Fruit fly (Drosophila melanogaster) whole organism, prepupa: ENCODE results near the gene CG9328.

Experiments
- CG10631 ChIP-seq: fragments of 200-800 bp; sonication (Bioruptor generic); optimal IDR thresholded peaks from 2 replicates; lab custom pipeline; 2016; ENCODE audit warnings: missing biosample characterization, missing genetic modification characterization
- CG10669 ChIP-seq: fragments of 200-800 bp; sonication (Bioruptor generic); optimal IDR thresholded peaks from 3 replicates; lab custom pipeline; 2018; ENCODE audit warnings: missing biosample characterization, mild to moderate bottlenecking, missing genetic modification characterization, moderate library complexity
- CG11294 ChIP-seq: fragments of 200-800 bp; sonication (Bioruptor generic); IDR thresholded peaks from 2 replicates; pipeline ENCODE4 v1.3.6; 2022; ENCODE audit warnings: missing biosample characterization, missing genetic modification characterization
- CG11762 ChIP-seq: fragments of 200-800 bp; sonication (Bioruptor generic); optimal IDR thresholded peaks from 3 replicates; lab custom pipeline; 2016; ENCODE audit warnings: missing biosample characterization, missing genetic modification characterization; ENCODE audit not compliant: insufficient read depth
- CG11902 ChIP-seq: fragments of 200-800 bp; sonication (Bioruptor generic); optimal IDR thresholded peaks from 3 replicates; lab custom pipeline; 2016; ENCODE audit warnings: missing biosample characterization, missing genetic modification characterization
- CG15336 ChIP-seq: fragments of 200-800 bp; sonication (Bioruptor generic); IDR thresholded peaks from 2 replicates; pipeline ENCODE4 v1.3.6; 2022; ENCODE audit warnings: missing biosample characterization, missing genetic modification characterization
- CG1621 ChIP-seq: fragments of 200-800 bp; sonication (Bioruptor generic); optimal IDR thresholded peaks from 3 replicates; lab custom pipeline; 2018; ENCODE audit warnings: missing biosample characterization, mild to moderate bottlenecking, missing genetic modification characterization
- CG16779 ChIP-seq: fragments of 200-800 bp; sonication (Bioruptor generic); optimal IDR thresholded peaks from 3 replicates; lab custom pipeline; 2017; ENCODE audit warnings: missing biosample characterization, mild to moderate bottlenecking, missing genetic modification characterization
- CG32006 ChIP-seq: fragments of 200-800 bp; sonication (Bioruptor generic); optimal IDR thresholded peaks from 3 replicates; lab custom pipeline; 2017; ENCODE audit warnings: missing biosample characterization, mild to moderate bottlenecking, missing genetic modification characterization
- CG4318 ChIP-seq: fragments of 200-800 bp; sonication (Bioruptor generic); optimal IDR thresholded peaks from 3 replicates; lab custom pipeline; 2017; ENCODE audit warnings: missing biosample characterization, mild to moderate bottlenecking, missing genetic modification characterization
- CG6276 ChIP-seq: fragments of 200-800 bp; sonication (Bioruptor generic); optimal IDR thresholded peaks from 2 replicates; lab custom pipeline; 2017; ENCODE audit warnings: missing biosample characterization, mild to moderate bottlenecking, missing genetic modification characterization
- CG6792 ChIP-seq: fragments of 200-800 bp; sonication (Bioruptor generic); optimal IDR thresholded peaks from 3 replicates; lab custom pipeline; 2016; ENCODE audit warnings: missing biosample characterization, missing genetic modification characterization
- CG6808 ChIP-seq: fragments of 200-800 bp; sonication (Bioruptor generic); optimal IDR thresholded peaks from 3 replicates; lab custom pipeline; 2017; ENCODE audit warnings: missing biosample characterization, missing genetic modification characterization, mild to moderate bottlenecking, moderate library complexity, missing genetic modification reagents
- CG7368 ChIP-seq: fragments of 200-800 bp; sonication (Bioruptor generic); optimal IDR thresholded peaks from 3 replicates; lab custom pipeline; 2016; ENCODE audit warnings: missing biosample characterization, missing genetic modification characterization
- CG8119 ChIP-seq: fragments of 200-800 bp; sonication (Bioruptor generic); IDR thresholded peaks from 3 replicates; pipeline ENCODE4 v1.3.6; 2022; ENCODE audit warnings: missing biosample characterization, missing genetic modification characterization
- CG8319 ChIP-seq: fragments of 200-800 bp; sonication (Bioruptor generic); optimal IDR thresholded peaks from 3 replicates; lab custom pipeline; 2016; ENCODE audit warnings: missing biosample characterization, missing genetic modification characterization
- CG8632 ChIP-seq: fragments of 200-800 bp; sonication (Bioruptor generic); optimal IDR thresholded peaks from 3 replicates; lab custom pipeline; 2016; ENCODE audit warnings: missing biosample characterization, missing genetic modification characterization
- CG9139 ChIP-seq: fragments of 200-800 bp; sonication (Bioruptor generic); optimal IDR thresholded peaks from 3 replicates; lab custom pipeline; 2017; ENCODE audit warnings: missing biosample characterization, mild to moderate bottlenecking, missing genetic modification characterization
- Eip75B ChIP-seq: fragments of 200-800 bp; sonication (Bioruptor generic); optimal IDR thresholded peaks from 3 replicates; lab custom pipeline; 2016; ENCODE audit warnings: missing biosample characterization, missing genetic modification characterization
- Eip78C ChIP-seq: fragments of 200-800 bp; sonication (Bioruptor generic); peaks from one replicate; lab custom pipeline; 2016; ENCODE audit warnings: missing biosample characterization, missing genetic modification characterization
- Eip93F ChIP-seq: fragments of 200-800 bp; sonication (Bioruptor generic); optimal IDR thresholded peaks from 2 replicates; lab custom pipeline; 2016; ENCODE audit warnings: missing biosample characterization, mild to moderate bottlenecking, missing genetic modification characterization
- Ets21C ChIP-seq: fragments of 200-800 bp; sonication (Bioruptor generic); optimal IDR thresholded peaks from 3 replicates; lab custom pipeline; 2016; ENCODE audit warnings: missing biosample characterization, missing genetic modification characterization
- Ets96B ChIP-seq: fragments of 200-800 bp; optimal IDR thresholded peaks from 2 replicates; lab custom pipeline; 2019; ENCODE audit warnings: missing biosample characterization, mild to moderate bottlenecking, missing genetic modification characterization, moderate library complexity
- Hr4 ChIP-seq: fragments of 200-800 bp; sonication (Bioruptor generic); optimal IDR thresholded peaks from 3 replicates; lab custom pipeline; 2016; ENCODE audit warnings: missing biosample characterization, missing genetic modification characterization
- Lpt ChIP-seq: fragments of 200-800 bp; sonication (Bioruptor generic); optimal IDR thresholded peaks from 3 replicates; lab custom pipeline; 2016; ENCODE audit warnings: missing biosample characterization, missing genetic modification characterization
- Met ChIP-seq: fragments of 200-800 bp; sonication (Bioruptor generic); optimal IDR thresholded peaks from 3 replicates; lab custom pipeline; 2016; ENCODE audit warnings: missing biosample characterization, missing genetic modification characterization
- OdsH ChIP-seq: fragments of 200-800 bp; sonication (Bioruptor generic); optimal IDR thresholded peaks from 3 replicates; lab custom pipeline; 2016; ENCODE audit warnings: missing biosample characterization, missing genetic modification characterization
- Smox ChIP-seq: fragments of 200-800 bp; sonication (Bioruptor generic); optimal IDR thresholded peaks from 3 replicates; lab custom pipeline; 2016; ENCODE audit warnings: missing biosample characterization, missing genetic modification characterization
- Sox102F ChIP-seq: fragments of 200-800 bp; sonication (Bioruptor generic); optimal IDR thresholded peaks from 2 replicates; lab custom pipeline; 2016; ENCODE audit warnings: missing biosample characterization, mild to moderate bottlenecking, missing genetic modification characterization
- Sox14 ChIP-seq: fragments of 200-800 bp; sonication (Bioruptor generic); optimal IDR thresholded peaks from 3 replicates; lab custom pipeline; 2016; ENCODE audit warnings: missing biosample characterization, missing genetic modification characterization
- Sox15 ChIP-seq: fragments of 200-800 bp; sonication (Bioruptor generic); optimal IDR thresholded peaks from 3 replicates; lab custom pipeline; 2016; ENCODE audit warnings: missing biosample characterization, missing genetic modification characterization
- achi ChIP-seq: fragments of 200-800 bp; sonication (Bioruptor generic); optimal IDR thresholded peaks from 3 replicates; lab custom pipeline; 2016; ENCODE audit warnings: missing biosample characterization, missing genetic modification characterization
- acj6 ChIP-seq: fragments of 200-800 bp; sonication (Bioruptor generic); optimal IDR thresholded peaks from 3 replicates; lab custom pipeline; 2016; ENCODE audit warnings: missing biosample characterization, missing genetic modification characterization
- cyc ChIP-seq: fragments of 200-800 bp; sonication (Bioruptor generic); optimal IDR thresholded peaks from 3 replicates; lab custom pipeline; 2016; ENCODE audit warnings: missing biosample characterization, missing genetic modification characterization
- dac ChIP-seq: fragments of 200-800 bp; sonication (Bioruptor generic); optimal IDR thresholded peaks from 2 replicates; lab custom pipeline; 2017; ENCODE audit warnings: missing biosample characterization, mild to moderate bottlenecking, missing genetic modification characterization
- dsx ChIP-seq: fragments of 200-800 bp; optimal IDR thresholded peaks from 3 replicates; lab custom pipeline; 2019; ENCODE audit warnings: missing biosample characterization, mild to moderate bottlenecking, missing genetic modification characterization, moderate library complexity; ENCODE audit not compliant: poor library complexity, severe bottlenecking
- esn ChIP-seq: fragments of 200-800 bp; sonication (Bioruptor generic); optimal IDR thresholded peaks from 2 replicates; lab custom pipeline; 2016; ENCODE audit warnings: missing biosample characterization, mild to moderate bottlenecking, missing genetic modification characterization, moderate library complexity
- fd59A ChIP-seq: fragments of 200-800 bp; sonication (Bioruptor generic); optimal IDR thresholded peaks from 2 replicates; lab custom pipeline; 2017; ENCODE audit warnings: missing biosample characterization, mild to moderate bottlenecking, missing genetic modification characterization, missing genetic modification reagents
- fd85E ChIP-seq: fragments of 200-800 bp; sonication (Bioruptor generic); optimal IDR thresholded peaks from 3 replicates; lab custom pipeline; 2016; ENCODE audit warnings: missing biosample characterization, missing genetic modification characterization
- fkh ChIP-seq: fragments of 200-800 bp; sonication (Bioruptor generic); optimal IDR thresholded peaks from 3 replicates; lab custom pipeline; 2017; ENCODE audit warnings: missing biosample characterization, mild to moderate bottlenecking, missing genetic modification characterization, moderate library complexity
- lz ChIP-seq: fragments of 200-800 bp; sonication (Bioruptor generic); optimal IDR thresholded peaks from 3 replicates; lab custom pipeline; 2016; ENCODE audit warnings: missing biosample characterization, missing genetic modification characterization
- net ChIP-seq: fragments of 200-800 bp; sonication (Bioruptor generic); optimal IDR thresholded peaks from 3 replicates; lab custom pipeline; 2016; ENCODE audit warnings: missing biosample characterization, missing genetic modification characterization
- pdm3 ChIP-seq: fragments of 200-800 bp; sonication (Bioruptor generic); optimal IDR thresholded peaks from 3 replicates; lab custom pipeline; 2016; ENCODE audit warnings: missing biosample characterization, missing genetic modification characterization
- spab ChIP-seq: fragments of 200-800 bp; sonication (Bioruptor generic); optimal IDR thresholded peaks from 2 replicates; lab custom pipeline; 2017; ENCODE audit warnings: missing biosample characterization, mild to moderate bottlenecking, missing genetic modification characterization, missing genetic modification reagents
- ss ChIP-seq, 2 experiments: fragments of 200-800 bp; sonication (Bioruptor generic); optimal IDR thresholded peaks; 2 replicates in 1 of 2; 3 replicates in 1 of 2; lab custom pipeline; 2017 to 2018; ENCODE audit warnings: mild to moderate bottlenecking in 2 of 2, missing biosample characterization in 2 of 2, missing genetic modification characterization in 2 of 2, moderate library complexity in 1 of 2
- svp ChIP-seq: fragments of 200-800 bp; sonication (Bioruptor generic); peaks from one replicate; lab custom pipeline; 2016; ENCODE audit warnings: missing biosample characterization, missing genetic modification characterization
- topi ChIP-seq: fragments of 200-800 bp; sonication (Bioruptor generic); optimal IDR thresholded peaks from 3 replicates; lab custom pipeline; 2016; ENCODE audit warnings: missing biosample characterization, missing genetic modification characterization
- vri ChIP-seq: fragments of 200-800 bp; sonication (Bioruptor generic); optimal IDR thresholded peaks from 3 replicates; lab custom pipeline; 2016; ENCODE audit warnings: missing biosample characterization, mild to moderate bottlenecking, missing genetic modification characterization

CG9328 gene

DNA sequence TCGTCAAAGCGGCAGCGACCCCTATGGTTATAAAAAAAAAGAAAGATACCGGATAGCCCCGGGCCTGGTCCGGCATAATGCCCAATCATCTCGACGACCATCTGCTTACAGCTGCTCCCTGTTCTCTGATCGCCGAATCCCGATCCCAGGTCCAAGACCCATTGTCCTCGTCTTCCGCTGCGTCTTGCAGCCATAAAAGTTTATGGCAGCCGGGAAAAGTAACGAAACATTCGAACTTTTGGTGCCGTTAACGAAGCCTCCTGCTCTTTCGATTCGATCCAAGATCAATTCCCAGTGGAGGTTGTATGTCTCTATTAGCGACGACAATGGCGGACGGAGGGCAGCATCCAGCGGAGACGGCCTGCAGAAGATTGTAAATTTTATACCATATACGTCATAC lies 12.2 kb upstream of the CG9328 start:
- TF ChIP-seq spab = no peak
- no peak for TF ChIP-seq CG8319 (GFP tag; lab: Kevin White, UChicago)
- TF ChIP-seq Smox (GFP tag; lab: Kevin White, UChicago) = no peak
- TF ChIP-seq CG16779 (tag; lab: Kevin White, UChicago) = no peak
- no peak for TF ChIP-seq Sox14 (GFP tag; lab: Kevin White, UChicago)
- no peak for TF ChIP-seq CG11762 (GFP tag; lab: Kevin White, UChicago)
- no peak for TF ChIP-seq cyc (GFP tag; lab: Kevin White, UChicago)
- TF ChIP-seq CG4318 (GFP tag; lab: Kevin White, UChicago) = no peak
- TF ChIP-seq CG10669 (GFP tag; lab: Kevin White, UChicago) = no peak

DNA sequence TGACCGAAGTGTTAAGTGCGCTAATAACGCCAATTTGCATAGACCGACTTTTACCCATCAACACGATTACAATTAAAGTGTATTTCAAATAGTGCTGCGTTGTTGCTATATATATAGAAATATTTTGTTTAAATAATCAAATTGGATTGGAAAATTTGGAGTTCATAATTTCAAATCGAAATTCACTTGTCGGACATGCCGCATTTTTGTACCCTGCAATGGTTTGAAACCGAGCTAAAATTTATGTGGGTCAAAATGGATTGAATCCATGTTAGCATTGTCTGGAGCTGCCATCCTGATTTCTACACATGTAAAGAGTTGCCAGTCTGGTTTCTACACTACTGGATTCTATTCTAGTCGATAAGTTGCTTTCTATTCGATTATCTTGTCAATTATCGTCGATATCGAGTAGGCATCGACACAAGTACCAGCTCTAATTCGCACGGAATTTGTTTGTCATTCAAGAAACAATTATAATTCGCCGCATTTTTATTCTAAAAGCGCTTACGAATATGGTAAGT lies 10.2 kb upstream of the CG9328 start, which contains the start of gene Pomp:
TSS of gene Pomp (plus strand) at position 386 of the 521 bp plus-strand sequence.
- TF ChIP-seq Eip75B (GFP tag; lab: Kevin White, UChicago) = peak; percentile 94
- TF ChIP-seq CG8319 (GFP tag; lab: Kevin White, UChicago) = peak; percentile 66
- peak; percentile 69 for TF ChIP-seq achi (GFP tag; lab: Kevin White, UChicago)
- TF ChIP-seq CG11902 (GFP tag; lab: Kevin White, UChicago) = peak; percentile 54
- no peak for TF ChIP-seq CG6276 (GFP tag; lab: Kevin White, UChicago)
- peak; percentile 80 for TF ChIP-seq OdsH
- peak; percentile 66 for TF ChIP-seq lz (GFP tag; lab: Kevin White, UChicago)
- peak; percentile 76 for TF ChIP-seq Sox102F (GFP tag; lab: Kevin White, UChicago)
- TF ChIP-seq cyc (GFP tag; lab: Kevin White, UChicago) = peak; percentile 71
- TF ChIP-seq CG32006 = peak; percentile 75
- peak; percentile 71 for TF ChIP-seq pdm3 (GFP tag; lab: Kevin White, UChicago)
- peak; percentile 77 for TF ChIP-seq acj6 (GFP tag; lab: Kevin White, UChicago)
- TF ChIP-seq svp (GFP tag; lab: Kevin White, UChicago) = peak; percentile 84
- peak in 1 of 2 experiments; percentile 13 for TF ChIP-seq ss (GFP tag; optimal IDR thresholded peaks at IDR 0.05; lab: Kevin White, UChicago)
- peak; percentile 59 for TF ChIP-seq Lpt (GFP tag; lab: Kevin White, UChicago)
- peak; percentile 82 for TF ChIP-seq esn (GFP tag; lab: Kevin White, UChicago)
- TF ChIP-seq CG11762 (GFP tag; lab: Kevin White, UChicago) = peak; percentile 51
- TF ChIP-seq Sox15 (GFP tag; lab: Kevin White, UChicago) = peak; percentile 39
- peak; percentile 53 for TF ChIP-seq Eip93F (GFP tag; lab: Kevin White, UChicago)
- no peak for TF ChIP-seq dsx (GFP tag; lab: Kevin White, UChicago)
- peak; percentile 75 for TF ChIP-seq net
- peak; percentile 62 for TF ChIP-seq CG6792 (GFP tag; lab: Kevin White, UChicago)
- TF ChIP-seq CG8632 (GFP tag; lab: Kevin White, UChicago) = peak; percentile 64
- TF ChIP-seq Met (GFP tag; lab: Kevin White, UChicago) = peak; percentile 69
- peak; percentile 16 for TF ChIP-seq CG1621 (tag; lab: Kevin White, UChicago)
- TF ChIP-seq CG6808 (GFP tag; lab: Kevin White, UChicago) = no peak
- peak; percentile 80 for TF ChIP-seq CG15336
- TF ChIP-seq CG11294 (GFP tag; lab: Robert Waterston, UW) = peak; percentile 51; the same call in 1 of the 2 replicates
- peak; percentile 74 for TF ChIP-seq topi (GFP tag; lab: Kevin White, UChicago)
- peak; percentile 74 for TF ChIP-seq CG7368 (GFP tag; lab: Kevin White, UChicago)
- no peak for TF ChIP-seq CG9139 (GFP tag; lab: Kevin White, UChicago)
- peak; percentile 93 for TF ChIP-seq Eip78C (GFP tag; lab: Kevin White, UChicago)
- TF ChIP-seq CG10631 (GFP tag; lab: Kevin White, UChicago) = peak; percentile 68
- peak; percentile 75 for TF ChIP-seq Hr4 (GFP tag; lab: Kevin White, UChicago)
- TF ChIP-seq fd59A (GFP tag; lab: Kevin White, UChicago) = peak; percentile 3
- TF ChIP-seq CG16779 (tag; lab: Kevin White, UChicago) = no peak
- TF ChIP-seq Smox (GFP tag; lab: Kevin White, UChicago) = peak; percentile 75
- TF ChIP-seq dac (GFP tag; lab: Kevin White, UChicago) = peak; percentile 56
- TF ChIP-seq fkh = no peak
- peak; percentile 61 for TF ChIP-seq vri (GFP tag; lab: Kevin White, UChicago)
- TF ChIP-seq CG8119 (GFP tag; lab: Robert Waterston, UW) = peak; percentile 73; the same call in 2 of the 3 replicates
- peak; percentile 39 for TF ChIP-seq fd85E (GFP tag; lab: Kevin White, UChicago)
- TF ChIP-seq CG4318 (GFP tag; lab: Kevin White, UChicago) = peak; percentile 49
- peak; percentile 56 for TF ChIP-seq Ets96B
- TF ChIP-seq Sox14 (GFP tag; lab: Kevin White, UChicago) = peak; percentile 53
- TF ChIP-seq Ets21C (GFP tag; lab: Kevin White, UChicago) = peak; percentile 52
